Fruit fly (Drosophila melanogaster): ENCODE data around the gene CG10375.

Gene CG10375

dm6 chr3R:23782456-23783402 is 15.2 kb downstream of the CG10375 start (continued):
- TF ChIP-seq chinmo (GFP tag; IDR thresholded peaks at IDR 0.05; ENCODE audit: partially characterized antibody) (no peak), nmo (GFP tag; optimal IDR thresholded peaks at IDR 0.05) (peak; percentile 95), CG4707 (GFP tag; optimal IDR thresholded peaks at IDR 0.05) (peak; percentile 72), otp (GFP tag; IDR thresholded peaks at IDR 0.05) (peak; percentile 77), CG15601 (tag; optimal IDR thresholded peaks at IDR 0.05) (peak; percentile 93), ab (GFP tag; optimal IDR thresholded peaks at IDR 0.05) (peak; percentile 83), CG13287 (GFP tag; IDR thresholded peaks at IDR 0.05; ENCODE audit: partially characterized antibody) (no peak), esg (GFP tag; conservative IDR thresholded peaks at IDR 0.05) (peak; percentile 76), CrebB (tag; optimal IDR thresholded peaks at IDR 0.05) (peak; percentile 85), CG17612 (GFP tag; IDR thresholded peaks at IDR 0.05) (no peak; the same call in 1 of the 2 replicates), sima (GFP tag; optimal IDR thresholded peaks at IDR 0.05) (peak; percentile 12), Hr3 (GFP tag; optimal IDR thresholded peaks at IDR 0.05) (peak; percentile 89), CG15073 (GFP tag; optimal IDR thresholded peaks at IDR 0.05) (peak; percentile 71), CG11456 (GFP tag; IDR thresholded peaks at IDR 0.05) (0 out of 3 replicates have a peak, but pooled peaks have one; percentile 57), rib (GFP tag; IDR thresholded peaks at IDR 0.05) (peak; percentile 83), fu2 (GFP tag; optimal IDR thresholded peaks at IDR 0.05) (peak; percentile 26), Nf-YA (GFP tag; IDR thresholded peaks at IDR 0.05) (peak; percentile 62), Trl (optimal IDR thresholded peaks at IDR 0.05) (peak; percentile 44 to 72), Trl (GFP tag; optimal IDR thresholded peaks at IDR 0.05) (peak; percentile 66), usp (GFP tag; optimal IDR thresholded peaks at IDR 0.05) (no peak), Elba2 (GFP tag; optimal IDR thresholded peaks at IDR 0.05) (peak; percentile 28), CG34422 (GFP tag; IDR thresholded peaks at IDR 0.05) (peak; percentile 77), CG12391 (tag; optimal IDR thresholded peaks at IDR 0.05) (peak; percentile 94), CG3847 (GFP tag; IDR thresholded peaks at IDR 0.05) (peak; percentile 50; the same call in 1 of the 2 replicates), ken (GFP tag; IDR thresholded peaks at IDR 0.05) (peak; percentile 84; the same call in 2 of the 3 replicates), eyg (GFP tag; optimal IDR thresholded peaks at IDR 0.05) (peak; percentile 55), Rx (GFP tag; IDR thresholded peaks at IDR 0.05) (peak; percentile 79), CG1024 (GFP tag; IDR thresholded peaks at IDR 0.05) (peak; percentile 81), cato (GFP tag; optimal IDR thresholded peaks at IDR 0.05; ENCODE audit: borderline replicate concordance) (peak; percentile 73), CG12236 (GFP tag; optimal IDR thresholded peaks at IDR 0.05) (peak; percentile 77), CG1832 (GFP tag; optimal IDR thresholded peaks at IDR 0.05) (peak; percentile 78), sd (tag; optimal IDR thresholded peaks at IDR 0.05) (peak; percentile 48), D19A (tag; optimal IDR thresholded peaks at IDR 0.05) (peak; percentile 91), E2f2 (GFP tag; IDR thresholded peaks at IDR 0.05) (peak; percentile 59; the same call in 1 of the 2 replicates), NK7.1 (GFP tag; optimal IDR thresholded peaks at IDR 0.05) (peak; percentile 68), Camta (GFP tag; optimal IDR thresholded peaks at IDR 0.05) (peak; percentile 85), CG12219 (GFP tag; optimal IDR thresholded peaks at IDR 0.05) (peak; percentile 82), CkIIα-i1 (GFP tag; IDR thresholded peaks at IDR 0.05) (peak; percentile 5; the same call in 1 of the 2 replicates), ac (GFP tag; optimal IDR thresholded peaks at IDR 0.05) (peak; percentile 93), Aef1 (GFP tag; IDR thresholded peaks at IDR 0.05) (peak; percentile 32; the same call in 1 of the 3 replicates), CG6765 (GFP tag; optimal IDR thresholded peaks at IDR 0.05) (peak; percentile 78), Kr (GFP tag; optimal IDR thresholded peaks at IDR 0.05) (peak; percentile 86), CG10565 (GFP tag; optimal IDR thresholded peaks at IDR 0.05) (peak; percentile 66), wor (GFP tag; IDR thresholded peaks at IDR 0.05) (peak; percentile 73), Dll (GFP tag; IDR thresholded peaks at IDR 0.05; ENCODE audit: partially characterized antibody) (no peak), tgo (GFP tag; IDR thresholded peaks at IDR 0.05) (peak; percentile 81), toy (GFP tag; IDR thresholded peaks at IDR 0.05) (no peak), ranshi (GFP tag; IDR thresholded peaks at IDR 0.05) (peak; percentile 73), CG6854 (GFP tag; optimal IDR thresholded peaks at IDR 0.05) (peak; percentile 43)

Measured in whole organism, embryonic.